Fruit fly (Drosophila melanogaster): ENCODE measurements around the gene CG11537.

The CG11537 gene

DNA sequence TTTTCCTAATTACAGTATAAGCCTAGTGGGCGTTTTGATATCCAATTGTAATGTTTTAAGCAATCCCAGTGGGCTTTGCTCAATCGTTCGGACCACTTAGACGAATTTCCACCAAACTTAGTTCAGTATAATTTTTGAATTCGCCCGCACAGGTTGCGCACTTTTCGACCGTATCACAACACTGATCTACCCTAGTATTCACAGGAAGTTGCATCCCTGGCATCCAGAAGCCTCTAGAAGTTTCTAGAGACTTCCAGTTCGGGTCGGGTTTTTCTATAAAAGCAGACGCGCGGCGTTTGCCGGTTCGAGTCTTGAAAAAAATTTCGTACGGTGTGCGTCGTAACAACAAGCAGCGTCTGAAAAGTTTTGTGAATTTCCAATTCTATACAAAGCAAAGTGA is 49.7 kb upstream of the CG11537 start, which contains the start of gene Hsp83 (continued):
- peak; percentile 100 for TF ChIP-seq Med (GFP tag)
- no peak for TF ChIP-seq jigr1 (GFP tag; IDR thresholded peaks at IDR 0.05)
- TF ChIP-seq CG9437 (GFP tag; optimal IDR thresholded peaks at IDR 0.05): peak; percentile 91
- TF ChIP-seq HLH3B (GFP tag; IDR thresholded peaks at IDR 0.05): peak; percentile 90
- TF ChIP-seq Stat92E (GFP tag; optimal IDR thresholded peaks at IDR 0.05): peak in 1 of 3 experiments; percentile 84
- TF ChIP-seq CG10209 (GFP tag; optimal IDR thresholded peaks at IDR 0.05): peak; percentile 96
- TF ChIP-seq CG2678 (tag; optimal IDR thresholded peaks at IDR 0.05): peak; percentile 91
- peak; percentile 97 for TF ChIP-seq Mes4 (GFP tag; optimal IDR thresholded peaks at IDR 0.05)
- TF ChIP-seq lmd (GFP tag; IDR thresholded peaks at IDR 0.05): peak; percentile 80
- peak; percentile 93 for TF ChIP-seq CG15601 (tag; optimal IDR thresholded peaks at IDR 0.05)
- TF ChIP-seq esg (GFP tag; conservative IDR thresholded peaks at IDR 0.05): peak; percentile 63
- peak; percentile 95 for TF ChIP-seq CG9727 (GFP tag; optimal IDR thresholded peaks at IDR 0.05)
- peak; percentile 86 for TF ChIP-seq Oli (tag; optimal IDR thresholded peaks at IDR 0.05)
- TF ChIP-seq dmrt11E (tag; optimal IDR thresholded peaks at IDR 0.05): peak; percentile 81
- peak; percentile 93 for TF ChIP-seq pho (GFP tag; optimal IDR thresholded peaks at IDR 0.05)
- TF ChIP-seq fd96Cb (tag; optimal IDR thresholded peaks at IDR 0.05): peak; percentile 63
- TF ChIP-seq CG11093 (GFP tag; IDR thresholded peaks at IDR 0.05): peak; percentile 73; the same call in 2 of the 3 replicates
- 0 out of 2 replicates have a peak, but pooled peaks have one; percentile 41 for TF ChIP-seq aop (GFP tag; IDR thresholded peaks at IDR 0.05)
- 0 out of 2 replicates have a peak, but pooled peaks have one; percentile 62 for TF ChIP-seq peb (GFP tag; IDR thresholded peaks at IDR 0.05)
- peak; percentile 75; the same call in 1 of the 3 replicates for TF ChIP-seq CG2199 (GFP tag; IDR thresholded peaks at IDR 0.05)
- TF ChIP-seq bbx (GFP tag; IDR thresholded peaks at IDR 0.05; ENCODE audit: partially characterized antibody): peak; percentile 62
- TF ChIP-seq CG3281 (GFP tag; optimal IDR thresholded peaks at IDR 0.05): peak; percentile 99
- TF ChIP-seq CG1529 (GFP tag; optimal IDR thresholded peaks at IDR 0.05): peak; percentile 95
- TF ChIP-seq run (tag; optimal IDR thresholded peaks at IDR 0.05): peak; percentile 91
- TF ChIP-seq CG9797 (GFP tag; optimal IDR thresholded peaks at IDR 0.05): peak; percentile 76
- peak; percentile 93 for TF ChIP-seq cwo (GFP tag; optimal IDR thresholded peaks at IDR 0.05)
- peak; percentile 81 for TF ChIP-seq CG17361 (GFP tag; IDR thresholded peaks at IDR 0.05)
- peak; percentile 79 for TF ChIP-seq jing (GFP tag; optimal IDR thresholded peaks at IDR 0.05)
- peak; percentile 81; the same call in 1 of the 2 replicates for TF ChIP-seq bowl (GFP tag; IDR thresholded peaks at IDR 0.05)
- peak; percentile 90 to 96 for TF ChIP-seq Hr51 (GFP tag; optimal IDR thresholded peaks at IDR 0.05)
- peak; percentile 88 for TF ChIP-seq dati (GFP tag; IDR thresholded peaks at IDR 0.05)
- no peak for TF ChIP-seq Dip2 (GFP tag; IDR thresholded peaks at IDR 0.05)
- no peak for TF ChIP-seq CG13287 (GFP tag; IDR thresholded peaks at IDR 0.05; ENCODE audit: partially characterized antibody)
- no peak for TF ChIP-seq Sin3A (optimal IDR thresholded peaks at IDR 0.05)
- peak; percentile 100 for TF ChIP-seq HLHmδ (GFP tag; optimal IDR thresholded peaks at IDR 0.05)
- peak; percentile 95 for TF ChIP-seq CG4854 (GFP tag; optimal IDR thresholded peaks at IDR 0.05)
- TF ChIP-seq dysf (GFP tag; IDR thresholded peaks at IDR 0.05): peak; percentile 89
- peak; percentile 84 for TF ChIP-seq exex (tag; optimal IDR thresholded peaks at IDR 0.05)
- TF ChIP-seq CG32772 (GFP tag; IDR thresholded peaks at IDR 0.05): peak; percentile 84
- no peak for TF ChIP-seq Hr78 (GFP tag; optimal IDR thresholded peaks at IDR 0.05)
- peak; percentile 58 for TF ChIP-seq CG31388 (GFP tag; optimal IDR thresholded peaks at IDR 0.05)
- peak; percentile 91 for TF ChIP-seq CG4424 (GFP tag; optimal IDR thresholded peaks at IDR 0.05)
- TF ChIP-seq CG5180 (GFP tag; optimal IDR thresholded peaks at IDR 0.05): peak; percentile 92
- TF ChIP-seq bab2 (GFP tag; optimal IDR thresholded peaks at IDR 0.05): peak; percentile 79

Measured in whole organism, embryonic.